Worm (Caenorhabditis elegans): ENCODE measurements around the gene F01D5.7.

ce11 chrII:14016865-14017264 lies 8.4 kb downstream of the F01D5.7 start, which contains the start of gene cyp-37A1:
- TF ChIP-seq elt-1 (tag; optimal IDR thresholded peaks at IDR 0.05; ENCODE audit: borderline replicate concordance, insufficient read depth): no peak
- no peak for TF ChIP-seq hlh-1 (tag; optimal IDR thresholded peaks at IDR 0.05)
- TF ChIP-seq snpc-4 (tag; optimal IDR thresholded peaks at IDR 0.05): no peak
- TF ChIP-seq flh-1 (GFP tag; optimal IDR thresholded peaks at IDR 0.05): no peak

Data from whole organism, mixed stage, embryonic.